Worm (Caenorhabditis elegans) whole organism, L4 larva: Measurements from ENCODE around the gene tofu-2.

Source experiments
- F37D6.2 ChIP-seq: sonication (generic microtip); optimal IDR thresholded peaks from 2 replicates; lab custom pipeline; 2016; ENCODE audit warnings: mild to moderate bottlenecking, missing genetic modification characterization, missing compliant biosample characterization
- F49E8.2 ChIP-seq: sonication (generic microtip); optimal IDR thresholded peaks from 2 replicates; lab custom pipeline; 2016; ENCODE audit warnings: missing compliant biosample characterization, mild to moderate bottlenecking, missing genetic modification characterization, borderline replicate concordance
- T26A8.4 ChIP-seq: fragments of 200-800 bp; sonication (Bioruptor generic); IDR thresholded peaks from 2 replicates; pipeline ENCODE4 v1.3.6; 2022; ENCODE audit warnings: missing genetic modification characterization, missing compliant biosample characterization
- ZK546.5 ChIP-seq, 2 experiments: sonication (generic microtip); optimal IDR thresholded peaks; 2 replicates each; lab custom pipeline; 2017; ENCODE audit warnings: missing biosample characterization in 2 of 2, missing genetic modification characterization in 2 of 2
- aha-1 ChIP-seq: fragments of 150-350 bp; peaks from one replicate; lab custom pipeline; 2014; ENCODE audit warnings: missing biosample characterization, missing genetic modification characterization
- arid-1 ChIP-seq: fragments of 200-800 bp; sonication (Bioruptor generic); conservative IDR thresholded peaks from 2 replicates; pipeline ENCODE4 v1.3.6; 2022; ENCODE audit warnings: missing genetic modification reagents, missing genetic modification characterization, missing compliant biosample characterization
- attf-4 ChIP-seq: sonication (generic microtip); optimal IDR thresholded peaks from 3 replicates; lab custom pipeline; 2017; ENCODE audit warnings: missing biosample characterization, missing genetic modification characterization
- ceh-44 ChIP-seq: fragments of 200-800 bp; sonication (Bioruptor generic); IDR thresholded peaks from 2 replicates; pipeline ENCODE4 v1.3.6; 2022; ENCODE audit warnings: missing genetic modification reagents, missing genetic modification characterization, missing compliant biosample characterization
- ces-1 ChIP-seq: fragments of 150-350 bp; sonication (generic microtip); optimal IDR thresholded peaks from 4 replicates; lab custom pipeline; 2014; ENCODE audit warnings: missing biosample characterization, missing genetic modification reagents, missing genetic modification characterization
- ctbp-1 ChIP-seq: fragments of 200-800 bp; sonication (Bioruptor generic); IDR thresholded peaks from 2 replicates; pipeline ENCODE4 v1.3.6; 2022; ENCODE audit warnings: missing genetic modification reagents, missing genetic modification characterization, missing compliant biosample characterization
- daf-16 ChIP-seq, 3 experiments: sonication (generic microtip); optimal IDR thresholded peaks; 2 replicates each; lab custom pipeline; 2016 to 2017; ENCODE audit warnings: missing genetic modification characterization in 3 of 3, missing genetic modification reagents in 3 of 3, mild to moderate bottlenecking in 2 of 3, missing compliant biosample characterization in 2 of 3, missing biosample characterization in 1 of 3, moderate library complexity in 1 of 3
- daf-19 ChIP-seq: fragments of 200-800 bp; sonication (Bioruptor generic); conservative IDR thresholded peaks from 2 replicates; pipeline ENCODE4 v1.3.6; 2022; ENCODE audit warnings: missing genetic modification characterization, missing compliant biosample characterization
- dmd-6 ChIP-seq: fragments of 200-800 bp; sonication (Bioruptor generic); IDR thresholded peaks from 2 replicates; pipeline ENCODE4 v1.3.6; 2022; ENCODE audit warnings: missing genetic modification reagents, missing genetic modification characterization, missing compliant biosample characterization
- dmd-8 ChIP-seq: fragments of 200-800 bp; sonication (Bioruptor generic); IDR thresholded peaks from 2 replicates; pipeline ENCODE4 v1.3.6; 2022; ENCODE audit warnings: missing genetic modification characterization, missing compliant biosample characterization
- dmd-9 ChIP-seq: fragments of 200-800 bp; sonication (Bioruptor generic); IDR thresholded peaks from 2 replicates; pipeline ENCODE4 v1.3.6; 2022; ENCODE audit warnings: missing genetic modification reagents, missing genetic modification characterization, missing compliant biosample characterization
- dpl-1 ChIP-seq: fragments of 150-350 bp; optimal IDR thresholded peaks from 2 replicates; lab custom pipeline; 2014; ENCODE audit warnings: missing biosample characterization, missing genetic modification reagents, missing genetic modification characterization
- duxl-1 ChIP-seq: sonication (generic microtip); optimal IDR thresholded peaks from 2 replicates; lab custom pipeline; 2016; ENCODE audit warnings: mild to moderate bottlenecking, missing genetic modification characterization, moderate library complexity, missing compliant biosample characterization; ENCODE audit not compliant: poor library complexity
- dve-1 ChIP-seq: sonication (generic microtip); optimal IDR thresholded peaks from 2 replicates; lab custom pipeline; 2017; ENCODE audit warnings: antibody characterized with exemption, mild to moderate bottlenecking, missing genetic modification characterization, missing compliant biosample characterization; ENCODE audit not compliant: insufficient read depth
- egl-43 ChIP-seq: fragments of 200-800 bp; sonication (Bioruptor generic); IDR thresholded peaks from 2 replicates; pipeline ENCODE4 v1.3.6; 2022; ENCODE audit warnings: missing genetic modification reagents, missing genetic modification characterization, missing compliant biosample characterization
- fkh-10 ChIP-seq: fragments of 150-350 bp; optimal IDR thresholded peaks from 2 replicates; lab custom pipeline; 2014; ENCODE audit warnings: missing biosample characterization, missing genetic modification reagents, missing genetic modification characterization
- hlh-11 ChIP-seq: fragments of 200-800 bp; sonication (Bioruptor generic); optimal IDR thresholded peaks from 2 replicates; lab custom pipeline; 2018; ENCODE audit warnings: mild to moderate bottlenecking, missing genetic modification characterization, missing compliant biosample characterization
- hlh-30 ChIP-seq: sonication (generic microtip); optimal IDR thresholded peaks from 2 replicates; lab custom pipeline; 2017; ENCODE audit warnings: antibody characterized with exemption, mild to moderate bottlenecking, missing genetic modification characterization, missing compliant biosample characterization; ENCODE audit not compliant: insufficient read depth
- jun-1 ChIP-seq: fragments of 150-350 bp; optimal IDR thresholded peaks from 2 replicates; lab custom pipeline; 2014; ENCODE audit warnings: missing biosample characterization, missing genetic modification reagents, missing genetic modification characterization
- lin-13 ChIP-seq: fragments of 150-350 bp; optimal IDR thresholded peaks from 2 replicates; lab custom pipeline; 2014; ENCODE audit warnings: missing biosample characterization, missing genetic modification reagents, missing genetic modification characterization
- lin-39 ChIP-seq: fragments of 150-350 bp; optimal IDR thresholded peaks from 2 replicates; lab custom pipeline; 2014; ENCODE audit warnings: missing biosample characterization, missing genetic modification reagents, missing genetic modification characterization
- lir-3 ChIP-seq: sonication (generic microtip); optimal IDR thresholded peaks from 2 replicates; lab custom pipeline; 2016; ENCODE audit warnings: mild to moderate bottlenecking, missing genetic modification characterization, missing compliant biosample characterization
- mdt-29 ChIP-seq: fragments of 200-800 bp; sonication (Bioruptor generic); IDR thresholded peaks from 2 replicates; pipeline ENCODE4 v1.3.6; 2022; ENCODE audit warnings: missing genetic modification reagents, missing genetic modification characterization, missing compliant biosample characterization
- mep-1 ChIP-seq: fragments of 150-350 bp; sonication (generic microtip); optimal IDR thresholded peaks from 3 replicates; lab custom pipeline; 2014; ENCODE audit warnings: missing biosample characterization, missing genetic modification characterization
- nhr-102 ChIP-seq: sonication (generic microtip); optimal IDR thresholded peaks from 2 replicates; lab custom pipeline; 2016; ENCODE audit warnings: mild to moderate bottlenecking, missing genetic modification characterization, moderate library complexity, missing compliant biosample characterization
- nhr-237 ChIP-seq: sonication (generic microtip); optimal IDR thresholded peaks from 2 replicates; lab custom pipeline; 2017; ENCODE audit warnings: missing biosample characterization, missing genetic modification characterization
- nhr-25 ChIP-seq: sonication (generic microtip); optimal IDR thresholded peaks from 2 replicates; lab custom pipeline; 2017; ENCODE audit warnings: missing genetic modification characterization, mild to moderate bottlenecking, missing compliant biosample characterization, antibody characterized with exemption, moderate library complexity, borderline replicate concordance; ENCODE audit not compliant: insufficient read depth
- nhr-48 ChIP-seq: sonication (generic microtip); optimal IDR thresholded peaks from 2 replicates; lab custom pipeline; 2016; ENCODE audit warnings: mild to moderate bottlenecking, missing genetic modification characterization, missing compliant biosample characterization
- nhr-76 ChIP-seq: fragments of 150-350 bp; optimal IDR thresholded peaks from 2 replicates; lab custom pipeline; 2014; ENCODE audit warnings: missing biosample characterization, missing genetic modification characterization
- php-3 ChIP-seq: fragments of 200-800 bp; sonication (Bioruptor generic); IDR thresholded peaks from 2 replicates; pipeline ENCODE4 v1.3.6; 2022; ENCODE audit warnings: missing genetic modification reagents, missing genetic modification characterization, missing compliant biosample characterization
- saeg-2 ChIP-seq: fragments of 200-800 bp; sonication (Bioruptor generic); IDR thresholded peaks from 2 replicates; pipeline ENCODE4 v1.3.6; 2022; ENCODE audit warnings: missing genetic modification reagents, missing genetic modification characterization, missing compliant biosample characterization
- snpc-1.2 ChIP-seq: fragments of 200-800 bp; sonication (Bioruptor generic); IDR thresholded peaks from 2 replicates; pipeline ENCODE4 v1.3.6; 2022; ENCODE audit warnings: missing genetic modification reagents, missing genetic modification characterization, missing compliant biosample characterization
- snpc-4 ChIP-seq: fragments of 150-350 bp; optimal IDR thresholded peaks from 2 replicates; lab custom pipeline; 2014; ENCODE audit warnings: missing biosample characterization, missing genetic modification characterization
- unc-130 ChIP-seq: sonication (generic microtip); optimal IDR thresholded peaks from 2 replicates; lab custom pipeline; 2016; ENCODE audit warnings: missing genetic modification reagents, missing genetic modification characterization, missing compliant biosample characterization
- unc-62 ChIP-seq, 3 experiments: fragments of 150-350 bp in 1 of 3; sonication (generic microtip); optimal IDR thresholded peaks in 2 of 3; peaks in 1 of 3; 1 replicate in 1 of 3; 2 replicates in 2 of 3; lab custom pipeline; 2014 to 2017; ENCODE audit warnings: missing biosample characterization in 3 of 3, missing genetic modification characterization in 3 of 3, missing genetic modification reagents in 3 of 3, missing genotype in 1 of 3
- zfp-2 ChIP-seq: sonication (generic microtip); optimal IDR thresholded peaks from 2 replicates; lab custom pipeline; 2016; ENCODE audit warnings: mild to moderate bottlenecking, missing genetic modification characterization, missing compliant biosample characterization
- zfp-3 ChIP-seq: fragments of 200-800 bp; sonication (Bioruptor generic); conservative IDR thresholded peaks from 2 replicates; pipeline ENCODE4 v1.3.6; 2022; ENCODE audit warnings: missing genetic modification reagents, missing genetic modification characterization, missing compliant biosample characterization
- zip-11 ChIP-seq: fragments of 200-800 bp; sonication (Bioruptor generic); IDR thresholded peaks from 2 replicates; pipeline ENCODE4 v1.3.6; 2022; ENCODE audit warnings: missing genetic modification characterization, missing compliant biosample characterization
- ztf-7 ChIP-seq: fragments of 150-350 bp; optimal IDR thresholded peaks from 2 replicates; lab custom pipeline; 2014; ENCODE audit warnings: missing biosample characterization, missing genetic modification characterization

The tofu-2 gene

ce11 chrV:7060396-7060795 lies 9.3 kb upstream of the tofu-2 start, which contains the start of the genes Y57E12AL.6 and Y57E12AL.1 (continued):
- TF ChIP-seq lin-39 (tag; lab: Kevin White, UChicago): no peak
- TF ChIP-seq F49E8.2: no peak
- peak; percentile 85 for TF ChIP-seq dpl-1 (GFP tag; lab: Kevin White, UChicago)
- peak; percentile 16 for TF ChIP-seq unc-130 (GFP tag; lab: Kevin White, UChicago)
- TF ChIP-seq jun-1 (tag; lab: Kevin White, UChicago): peak; percentile 18
- peak; percentile 43 for TF ChIP-seq fkh-10 (GFP tag; lab: Kevin White, UChicago)
- TF ChIP-seq nhr-102 (tag; lab: Kevin White, UChicago): peak; percentile 81
- no peak for TF ChIP-seq ces-1 (GFP tag; lab: Kevin White, UChicago)
- TF ChIP-seq zfp-3 (GFP tag; lab: Robert Waterston, UW): 0 out of 2 replicates have a peak, but pooled peaks have one; percentile 67
- TF ChIP-seq snpc-4 (tag; lab: Kevin White, UChicago): no peak
- no peak for TF ChIP-seq lir-3
- TF ChIP-seq dmd-9 (GFP tag; lab: Robert Waterston, UW): peak; percentile 66; the same call in 1 of the 2 replicates
- TF ChIP-seq dmd-6 (GFP tag; lab: Robert Waterston, UW): peak; percentile 80
- no peak for TF ChIP-seq zip-11
- no peak for TF ChIP-seq nhr-237 (tag; lab: Kevin White, UChicago)
- TF ChIP-seq lin-13: peak; percentile 62
- TF ChIP-seq duxl-1 (tag; lab: Kevin White, UChicago): peak; percentile 60
- TF ChIP-seq zfp-2: no peak
- TF ChIP-seq F37D6.2 (tag; lab: Kevin White, UChicago): peak; percentile 11
- peak; percentile 64 for TF ChIP-seq T26A8.4
- TF ChIP-seq hlh-11 (tag; lab: Kevin White, UChicago): peak; percentile 86
- no peak for TF ChIP-seq daf-16 (GFP tag; optimal IDR thresholded peaks at IDR 0.05; lab: Kevin White, UChicago)
- TF ChIP-seq daf-16 (tag; optimal IDR thresholded peaks at IDR 0.05; lab: Kevin White, UChicago): peak; percentile 64
- peak; percentile 95 for TF ChIP-seq hlh-30 (tag; lab: Kevin White, UChicago)
- no peak for TF ChIP-seq dmd-8
- peak; percentile 84 for TF ChIP-seq ztf-7 (tag; lab: Kevin White, UChicago)
- TF ChIP-seq nhr-25: peak; percentile 5
- no peak for TF ChIP-seq php-3 (GFP tag; lab: Robert Waterston, UW)
- no peak for TF ChIP-seq saeg-2 (GFP tag; lab: Robert Waterston, UW)
- peak; percentile 62 for TF ChIP-seq nhr-48
- no peak for TF ChIP-seq ZK546.5 (tag; optimal IDR thresholded peaks at IDR 0.05; lab: Kevin White, UChicago)
- no peak for TF ChIP-seq mdt-29 (GFP tag; lab: Robert Waterston, UW)
- peak; percentile 91 for TF ChIP-seq mep-1 (tag; lab: Kevin White, UChicago)

- no peak for TF ChIP-seq dve-1
- TF ChIP-seq aha-1 (tag; lab: Kevin White, UChicago): peak; percentile 84
- TF ChIP-seq unc-62 (GFP tag; optimal IDR thresholded peaks at IDR 0.05 in 1 of 2; lab: Kevin White, UChicago): peak in 1 of 2 experiments; percentile 88
- no peak for TF ChIP-seq unc-62 (tag; optimal IDR thresholded peaks at IDR 0.05; lab: Kevin White, UChicago)
- no peak for TF ChIP-seq attf-4
- TF ChIP-seq nhr-76 (tag; lab: Kevin White, UChicago): no peak
- TF ChIP-seq jun-1 (tag; lab: Kevin White, UChicago): no peak
- no peak for TF ChIP-seq lin-13
- 0 out of 2 replicates have a peak, but pooled peaks have one; percentile 11 for TF ChIP-seq ctbp-1
- TF ChIP-seq T26A8.4: peak; percentile 53
- no peak for TF ChIP-seq dmd-8
- 0 out of 2 replicates have a peak, but pooled peaks have one; percentile 26 for TF ChIP-seq snpc-1.2 (GFP tag; lab: Robert Waterston, UW)
- no peak; the same call in 1 of the 2 replicates for TF ChIP-seq egl-43 (GFP tag; lab: Robert Waterston, UW)
- TF ChIP-seq F49E8.2: no peak
- no peak for TF ChIP-seq daf-19
- no peak for TF ChIP-seq ceh-44 (GFP tag; lab: Robert Waterston, UW)
- no peak for TF ChIP-seq arid-1
- no peak for TF ChIP-seq unc-130 (GFP tag; lab: Kevin White, UChicago)
- TF ChIP-seq dpl-1 (GFP tag; lab: Kevin White, UChicago): no peak
Measured at ce11 chrV:7059350-7059749, 8.3 kb upstream of the tofu-2 start, which contains the start of gene mdt-6. Gene mdt-6, minus strand, starts transcription at chrV:7059624.
